Fruit fly (Drosophila melanogaster): Measurements from ENCODE around the gene CG7768.
A peak's percentile ranks its signal among the peaks of the same experiment; 100 is the strongest.

Gene CG7768

dm6 chr3L:14193962-14194503, 24.0 kb upstream of the CG7768 start (continued):
- TF ChIP-seq chm (GFP tag; IDR thresholded peaks at IDR 0.05) (no peak), CG1529 (GFP tag; optimal IDR thresholded peaks at IDR 0.05) (peak; percentile 28), Sox102F (GFP tag; optimal IDR thresholded peaks at IDR 0.05) (peak; percentile 10), Dll (GFP tag; IDR thresholded peaks at IDR 0.05; ENCODE audit: partially characterized antibody) (no peak), CG11696 (GFP tag; IDR thresholded peaks at IDR 0.05) (no peak), h (optimal IDR thresholded peaks at IDR 0.05) (no peak), pita (GFP tag; optimal IDR thresholded peaks at IDR 0.05) (no peak), CG15073 (GFP tag; optimal IDR thresholded peaks at IDR 0.05) (no peak), CG8359 (GFP tag; optimal IDR thresholded peaks at IDR 0.05; ENCODE audit: borderline replicate concordance) (peak; percentile 33), CG2199 (GFP tag; IDR thresholded peaks at IDR 0.05) (0 out of 3 replicates have a peak, but pooled peaks have one; percentile 14), CG4424 (GFP tag; optimal IDR thresholded peaks at IDR 0.05) (no peak), CG1233 (GFP tag; optimal IDR thresholded peaks at IDR 0.05) (peak; percentile 27), CG3281 (GFP tag; optimal IDR thresholded peaks at IDR 0.05) (no peak), Kr (GFP tag; optimal IDR thresholded peaks at IDR 0.05) (peak; percentile 70), repo (GFP tag; optimal IDR thresholded peaks at IDR 0.05) (no peak), gfzf (GFP tag; optimal IDR thresholded peaks at IDR 0.05) (no peak), chinmo (GFP tag; IDR thresholded peaks at IDR 0.05; ENCODE audit: partially characterized antibody) (no peak), nerfin-2 (GFP tag; IDR thresholded peaks at IDR 0.05; ENCODE audit: partially characterized antibody) (no peak), hkb (optimal IDR thresholded peaks at IDR 0.05) (no peak), hkb (GFP tag; IDR thresholded peaks at IDR 0.05) (no peak), CG16779 (GFP tag; IDR thresholded peaks at IDR 0.05) (no peak), Lim3 (GFP tag; IDR thresholded peaks at IDR 0.05) (no peak), emc (GFP tag; optimal IDR thresholded peaks at IDR 0.05) (no peak), CoRest (tag; optimal IDR thresholded peaks at IDR 0.05) (peak; percentile 14), lov (optimal IDR thresholded peaks at IDR 0.05) (no peak), lov (GFP tag; IDR thresholded peaks at IDR 0.05) (peak; percentile 12; the same call in 1 of the 3 replicates), Sox100B (GFP tag; optimal IDR thresholded peaks at IDR 0.05) (no peak), p53 (GFP tag; optimal IDR thresholded peaks at IDR 0.05) (no peak), disco-r (GFP tag; optimal IDR thresholded peaks at IDR 0.05) (no peak), luna (GFP tag; optimal IDR thresholded peaks at IDR 0.05) (no peak), pros (GFP tag; optimal IDR thresholded peaks at IDR 0.05) (peak; percentile 7), CG7271 (tag; optimal IDR thresholded peaks at IDR 0.05) (peak; percentile 48), sens (GFP tag) (peak; percentile 79), trem (tag; optimal IDR thresholded peaks at IDR 0.05) (no peak), dimm (GFP tag; IDR thresholded peaks at IDR 0.05) (no peak), wek (GFP tag; optimal IDR thresholded peaks at IDR 0.05) (peak; percentile 53), dati (GFP tag; IDR thresholded peaks at IDR 0.05) (no peak), Mrtf (GFP tag; IDR thresholded peaks at IDR 0.05) (no peak), CG14860 (GFP tag; IDR thresholded peaks at IDR 0.05; ENCODE audit: partially characterized antibody) (no peak), CG10979 (tag; optimal IDR thresholded peaks at IDR 0.05) (peak; percentile 36), C15 (GFP tag; IDR thresholded peaks at IDR 0.05) (no peak), amos (GFP tag; IDR thresholded peaks at IDR 0.05; ENCODE audit: partially characterized antibody) (no peak), lola (GFP tag; optimal IDR thresholded peaks at IDR 0.05) (peak in 1 of 3 experiments; percentile 27), sqz (GFP tag; optimal IDR thresholded peaks at IDR 0.05) (no peak), CG7786 (GFP tag; optimal IDR thresholded peaks at IDR 0.05) (no peak), NfI (GFP tag; optimal IDR thresholded peaks at IDR 0.05) (no peak), CG2120 (GFP tag; optimal IDR thresholded peaks at IDR 0.05) (no peak), CG31441 (GFP tag; IDR thresholded peaks at IDR 0.05) (peak; percentile 50; the same call in 1 of the 2 replicates), CG16863 (GFP tag; optimal IDR thresholded peaks at IDR 0.05) (no peak), CG3847 (GFP tag; IDR thresholded peaks at IDR 0.05) (no peak), gem (tag; optimal IDR thresholded peaks at IDR 0.05) (peak; percentile 61)

Data from whole organism, embryonic.